Worm (Caenorhabditis elegans) whole organism, dauer: ENCODE data around the gene gcy-13.

Experiments used
- unc-62 ChIP-seq: sonication (generic microtip); optimal IDR thresholded peaks from 2 replicates; lab custom pipeline; 2017; ENCODE audit warnings: missing biosample characterization, missing genetic modification reagents, missing genetic modification characterization

The gcy-13 gene

ce11 chrV:12369437-12369836 lies at the start of gene gcy-13:
gcy-13 (minus strand) TSS chrV:12369537.
- no peak for TF ChIP-seq unc-62 (GFP tag; lab: Kevin White, UChicago)

DNA sequence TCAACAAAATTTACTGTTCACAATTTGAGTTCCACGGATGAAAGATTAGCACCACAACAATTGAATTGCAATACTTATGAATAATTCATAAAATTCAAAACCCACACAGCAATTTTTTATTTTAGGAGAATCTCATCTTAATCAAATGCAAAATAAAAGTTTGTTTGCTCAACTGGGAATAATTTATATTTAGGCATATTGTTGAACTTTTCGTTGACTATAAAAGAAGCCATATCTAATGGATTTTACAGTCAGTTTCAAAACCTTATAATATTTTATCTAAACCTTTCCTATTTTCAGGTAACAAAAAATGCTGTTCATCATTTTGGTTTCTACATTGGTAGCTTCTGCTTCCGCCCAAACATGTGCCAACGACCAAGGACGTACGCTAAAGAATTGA lies 49.0 kb upstream of the gcy-13 start, which contains the start of gene C54D10.3:
C54D10.3 (plus strand) TSS at position 301 of the 400 bp plus-strand sequence.
- no peak for TF ChIP-seq unc-62 (GFP tag; lab: Kevin White, UChicago)

DNA sequence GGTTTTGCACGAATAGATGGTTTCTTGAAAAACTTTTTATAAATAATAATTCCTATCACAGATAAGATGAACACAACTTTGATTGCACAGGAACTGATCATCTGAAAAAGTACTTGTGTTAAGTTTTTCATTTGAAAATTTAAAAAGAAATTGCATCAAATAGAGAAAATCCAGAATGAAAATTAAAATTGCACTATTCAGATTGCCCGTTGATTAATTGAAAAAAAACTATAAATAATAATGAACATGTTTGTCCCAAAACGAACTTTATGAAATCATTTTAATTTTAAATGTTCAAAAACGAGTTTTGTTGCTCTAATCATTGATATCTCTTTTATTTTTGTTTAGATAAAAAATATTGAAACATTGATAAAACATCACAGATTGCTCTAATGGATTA lies 47.9 kb upstream of the gcy-13 start, which contains the start of gene cdr-3:
cdr-3 (minus strand) TSS at position 101 of the 400 bp plus-strand sequence.
- TF ChIP-seq unc-62 (GFP tag; lab: Kevin White, UChicago) = no peak

- no peak for TF ChIP-seq unc-62 (GFP tag; lab: Kevin White, UChicago)
Measured at ce11 chrV:12415656-12416055, 46.3 kb upstream of the gcy-13 start, which contains the start of gene cdr-2. cdr-2 (minus strand) TSS chrV:12415709.

DNA sequence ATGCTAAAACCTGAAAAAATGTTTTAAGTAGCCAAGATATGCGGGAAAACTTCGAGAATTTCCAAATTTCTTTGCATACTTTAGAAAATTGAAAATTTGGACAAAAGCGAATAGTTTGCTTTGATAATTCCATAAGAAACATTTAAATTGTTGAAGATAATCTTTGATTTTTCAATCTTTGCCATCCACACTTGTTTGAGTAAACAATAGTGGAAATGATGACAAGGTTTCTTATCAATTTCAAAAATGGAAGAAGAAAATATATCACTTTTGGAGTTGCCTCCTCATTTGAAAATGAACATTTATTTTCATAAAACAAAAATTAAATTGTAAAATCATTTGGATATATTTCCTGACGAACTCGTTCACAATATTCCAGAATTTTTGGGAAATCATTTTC lies 45.0 kb upstream of the gcy-13 start:
- no peak for TF ChIP-seq unc-62 (GFP tag; lab: Kevin White, UChicago)

ce11 chrV:12413651-12414114 lies 44.3 kb upstream of the gcy-13 start, which contains the start of gene cdr-6:
cdr-6 (minus strand) TSS chrV:12413701.
- TF ChIP-seq unc-62 (GFP tag; lab: Kevin White, UChicago) = no peak

ce11 chrV:12412321-12412720 lies 43.0 kb upstream of the gcy-13 start:
- TF ChIP-seq unc-62 (GFP tag; lab: Kevin White, UChicago) = no peak

DNA sequence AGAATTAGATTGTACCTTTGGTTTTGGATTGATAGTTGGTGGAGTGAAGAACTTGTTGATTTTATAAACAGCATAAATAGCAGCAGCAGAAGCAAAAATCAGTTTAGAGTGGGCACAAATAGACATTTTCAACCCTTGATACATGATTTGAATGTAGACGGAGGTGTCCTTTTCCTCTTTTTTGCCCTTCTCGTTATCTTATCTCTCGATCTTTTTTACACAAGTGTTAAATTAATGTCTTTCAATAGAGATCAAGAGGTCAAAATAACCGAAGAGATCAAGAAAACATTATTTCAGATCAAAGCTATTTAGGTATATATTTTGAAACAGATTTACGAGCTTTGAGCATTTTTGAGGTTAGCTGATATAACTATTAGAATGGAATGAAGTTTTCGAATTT lies 42.6 kb upstream of the gcy-13 start, which contains the start of gene cdr-7:
cdr-7 (minus strand) TSS at position 205 of the 400 bp plus-strand sequence.
- TF ChIP-seq unc-62 (GFP tag; lab: Kevin White, UChicago) = no peak

ce11 chrV:12410416-12411001 lies 41.2 kb upstream of the gcy-13 start, which contains the start of gene hrg-2:
hrg-2 (minus strand) TSS chrV:12410513.
- TF ChIP-seq unc-62 (GFP tag; lab: Kevin White, UChicago) = no peak

- no peak for TF ChIP-seq unc-62 (GFP tag; lab: Kevin White, UChicago)
Measured at ce11 chrV:12408996-12409395, 39.7 kb upstream of the gcy-13 start.

DNA sequence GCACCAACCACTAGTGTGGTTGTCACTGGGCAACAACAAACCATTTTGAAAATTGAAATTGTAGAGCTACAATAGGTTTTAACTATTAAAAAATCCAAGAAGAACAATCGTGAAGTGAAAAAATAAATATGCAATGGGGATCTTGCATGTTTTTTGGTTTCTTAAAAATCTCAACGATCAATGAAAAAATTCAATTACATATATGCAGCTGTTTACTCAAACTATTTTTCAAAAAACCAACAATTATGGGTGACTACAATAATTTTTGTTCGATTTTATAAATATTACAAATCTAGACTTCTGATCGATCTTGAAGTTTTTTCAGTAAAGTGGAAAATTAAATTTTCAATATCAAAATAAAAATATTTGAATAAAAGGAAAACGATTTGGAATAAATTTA lies 39.2 kb upstream of the gcy-13 start, which contains the start of gene cdr-4:
cdr-4 (minus strand) TSS at position 101 of the 400 bp plus-strand sequence.
- no peak for TF ChIP-seq unc-62 (GFP tag; lab: Kevin White, UChicago)

- no peak for TF ChIP-seq unc-62 (GFP tag; lab: Kevin White, UChicago)
Measured at ce11 chrV:12406514-12406913, 37.2 kb upstream of the gcy-13 start.

DNA sequence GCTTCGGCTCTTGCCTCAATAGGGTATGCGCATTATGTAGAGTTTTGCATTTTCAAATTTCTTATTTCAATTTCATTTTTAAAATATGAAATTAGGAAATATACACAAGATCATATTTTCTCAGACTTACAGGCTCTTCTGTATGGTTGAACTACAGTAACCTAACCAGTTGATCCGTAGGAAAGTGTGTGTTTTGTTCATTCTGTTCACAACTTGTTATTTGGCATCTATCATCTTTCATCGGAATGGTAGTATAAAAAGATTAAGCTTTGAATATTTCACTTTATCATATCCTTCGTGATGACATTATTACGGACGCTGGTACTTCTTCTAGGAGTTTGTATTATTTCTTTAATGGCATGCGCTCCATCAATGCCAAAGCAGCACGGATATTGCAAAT lies 36.6 kb upstream of the gcy-13 start, which contains the start of gene K01D12.10:
K01D12.10 (plus strand) TSS at position 301 of the 400 bp plus-strand sequence.
- no peak for TF ChIP-seq unc-62 (GFP tag; lab: Kevin White, UChicago)

ce11 chrV:12404544-12404943 lies 35.2 kb upstream of the gcy-13 start, which contains the start of gene K01D12.9:
K01D12.9 (minus strand) TSS chrV:12404644.
- no peak for TF ChIP-seq unc-62 (GFP tag; lab: Kevin White, UChicago)

DNA sequence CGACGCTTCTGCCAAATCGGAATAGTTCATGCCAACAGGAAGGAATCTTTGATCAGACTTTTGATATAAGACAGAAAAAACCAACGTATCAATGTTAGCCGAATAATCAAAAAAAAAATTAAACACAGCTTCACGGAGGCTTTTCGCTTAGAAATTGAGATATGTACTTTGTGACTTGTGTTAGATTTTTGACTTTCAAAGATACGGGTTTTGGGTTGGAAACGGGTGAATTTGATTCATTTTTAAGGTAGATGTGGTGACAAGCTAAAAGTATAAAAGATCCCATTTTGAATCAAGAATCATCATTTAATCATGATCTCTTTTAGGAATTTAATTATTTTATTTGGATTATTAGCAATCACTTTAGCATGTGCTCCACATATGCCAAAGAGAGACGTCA lies 33.0 kb upstream of the gcy-13 start, which contains the start of gene K01D12.8:
K01D12.8 (plus strand) TSS at position 301 of the 400 bp plus-strand sequence.
- TF ChIP-seq unc-62 (GFP tag; lab: Kevin White, UChicago) = no peak

ce11 chrV:12401383-12401782 lies 32.0 kb upstream of the gcy-13 start, which contains the start of gene K01D12.7:
K01D12.7 (minus strand) TSS chrV:12401483.
- no peak for TF ChIP-seq unc-62 (GFP tag; lab: Kevin White, UChicago)
